Worm (Caenorhabditis elegans) whole organism, L3 larva: ENCODE data around the gene exh-1.
A peak's percentile ranks its signal among the peaks of the same experiment; 100 is the strongest.

Experiments used
- R02D3.7 ChIP-seq: fragments of 150-350 bp; optimal IDR thresholded peaks from 2 replicates; lab custom pipeline; 2014; ENCODE audit warnings: missing biosample characterization, missing genetic modification characterization
- ZK546.5 ChIP-seq: sonication (generic microtip); optimal IDR thresholded peaks from 2 replicates; lab custom pipeline; 2017; ENCODE audit warnings: missing biosample characterization, missing genetic modification characterization
- aly-2 ChIP-seq: fragments of 150-350 bp; optimal IDR thresholded peaks from 2 replicates; lab custom pipeline; 2014; ENCODE audit warnings: missing biosample characterization, missing genetic modification characterization
- ceh-16 ChIP-seq: sonication (generic microtip); optimal IDR thresholded peaks from 2 replicates; lab custom pipeline; 2017; ENCODE audit warnings: missing biosample characterization, missing genetic modification characterization
- ceh-82 ChIP-seq: fragments of 150-350 bp; optimal IDR thresholded peaks from 2 replicates; lab custom pipeline; 2014; ENCODE audit warnings: missing biosample characterization, missing genetic modification characterization
- ceh-9 ChIP-seq: sonication (generic microtip); optimal IDR thresholded peaks from 2 replicates; lab custom pipeline; 2018; ENCODE audit warnings: missing biosample characterization, missing genetic modification characterization
- egl-27 ChIP-seq: sonication (generic microtip); optimal IDR thresholded peaks from 4 replicates; lab custom pipeline; 2017; ENCODE audit warnings: missing biosample characterization, missing genetic modification reagents, missing genetic modification characterization
- egl-5 ChIP-seq: fragments of 150-350 bp; optimal IDR thresholded peaks from 2 replicates; lab custom pipeline; 2017; ENCODE audit warnings: missing biosample characterization, missing genetic modification reagents, missing genetic modification characterization, inconsistent platforms
- elt-1 ChIP-seq: fragments of 150-350 bp; optimal IDR thresholded peaks from 2 replicates; lab custom pipeline; 2014; ENCODE audit warnings: missing biosample characterization, missing genetic modification characterization
- elt-2 ChIP-seq: sonication (generic microtip); optimal IDR thresholded peaks from 2 replicates; lab custom pipeline; 2016; ENCODE audit warnings: missing genetic modification reagents, mild to moderate bottlenecking, missing genetic modification characterization, missing compliant biosample characterization
- elt-3 ChIP-seq, 3 experiments: fragments of 150-350 bp in 1 of 3; sonication (generic microtip) in 2 of 3; optimal IDR thresholded peaks; 2 replicates in 2 of 3; 4 replicates in 1 of 3; lab custom pipeline; 2014 to 2017; ENCODE audit warnings: missing biosample characterization in 3 of 3, missing genetic modification characterization in 3 of 3
- eor-1 ChIP-seq, 2 experiments: fragments of 150-350 bp; optimal IDR thresholded peaks; 2 replicates each; lab custom pipeline; 2014 to 2018; ENCODE audit warnings: missing biosample characterization in 2 of 2, missing genetic modification characterization in 2 of 2
- fkh-10 ChIP-seq: sonication (generic microtip); optimal IDR thresholded peaks from 2 replicates; lab custom pipeline; 2017; ENCODE audit warnings: missing biosample characterization, missing genetic modification reagents, missing genetic modification characterization
- fos-1 ChIP-seq: fragments of 150-350 bp; optimal IDR thresholded peaks from 2 replicates; lab custom pipeline; 2014; ENCODE audit warnings: missing biosample characterization, missing genetic modification characterization
- hmg-11 ChIP-seq: sonication (generic microtip); optimal IDR thresholded peaks from 2 replicates; lab custom pipeline; 2016; ENCODE audit warnings: missing genetic modification characterization, missing compliant biosample characterization
- lin-15B ChIP-seq: fragments of 150-350 bp; optimal IDR thresholded peaks from 2 replicates; lab custom pipeline; 2014; ENCODE audit warnings: missing biosample characterization, missing genetic modification characterization
- lsy-12 ChIP-seq: sonication (generic microtip); optimal IDR thresholded peaks from 2 replicates; lab custom pipeline; 2016; ENCODE audit warnings: mild to moderate bottlenecking, missing genetic modification characterization, missing compliant biosample characterization
- mml-1 ChIP-seq: fragments of 150-350 bp; sonication (generic microtip); optimal IDR thresholded peaks from 3 replicates; lab custom pipeline; 2014; ENCODE audit warnings: missing biosample characterization, missing genetic modification characterization
- nfya-1 ChIP-seq: sonication (generic microtip); optimal IDR thresholded peaks from 2 replicates; lab custom pipeline; 2017; ENCODE audit warnings: missing genetic modification characterization, mild to moderate bottlenecking, missing compliant biosample characterization, antibody characterized with exemption, moderate library complexity; ENCODE audit not compliant: insufficient read depth
- nhr-11 ChIP-seq: fragments of 150-350 bp; optimal IDR thresholded peaks from 2 replicates; lab custom pipeline; 2014; ENCODE audit warnings: missing biosample characterization, missing genetic modification characterization
- nhr-12 ChIP-seq: fragments of 150-350 bp; optimal IDR thresholded peaks from 2 replicates; lab custom pipeline; 2014; ENCODE audit warnings: missing biosample characterization, missing genetic modification characterization
- nhr-23 ChIP-seq: fragments of 150-350 bp; optimal IDR thresholded peaks from 2 replicates; lab custom pipeline; 2014; ENCODE audit warnings: missing biosample characterization, missing genetic modification reagents, missing genetic modification characterization
- nhr-237 ChIP-seq: fragments of 150-350 bp; optimal IDR thresholded peaks from 2 replicates; lab custom pipeline; 2014; ENCODE audit warnings: missing biosample characterization, missing genetic modification characterization
- nhr-28 ChIP-seq: fragments of 150-350 bp; optimal IDR thresholded peaks from 2 replicates; lab custom pipeline; 2014; ENCODE audit warnings: missing biosample characterization, missing genetic modification characterization
- nhr-43 ChIP-seq: sonication (generic microtip); optimal IDR thresholded peaks from 2 replicates; lab custom pipeline; 2016; ENCODE audit warnings: mild to moderate bottlenecking, missing genetic modification characterization, missing compliant biosample characterization; ENCODE audit not compliant: poor library complexity, severe bottlenecking
- nhr-67 ChIP-seq: fragments of 150-350 bp; optimal IDR thresholded peaks from 2 replicates; lab custom pipeline; 2014; ENCODE audit warnings: missing biosample characterization, missing genetic modification characterization
- nhr-76 ChIP-seq: fragments of 150-350 bp; sonication (generic microtip); optimal IDR thresholded peaks from 5 replicates; lab custom pipeline; 2014; ENCODE audit warnings: missing biosample characterization, missing genetic modification characterization
- nhr-77 ChIP-seq: fragments of 150-350 bp; optimal IDR thresholded peaks from 2 replicates; lab custom pipeline; 2014; ENCODE audit warnings: missing biosample characterization, missing genetic modification characterization
- pha-4 ChIP-seq: fragments of 150-350 bp; optimal IDR thresholded peaks from 2 replicates; lab custom pipeline; 2014; ENCODE audit warnings: missing biosample characterization, missing genetic modification reagents, missing genetic modification characterization
- sea-2 ChIP-seq: fragments of 150-350 bp; sonication (generic microtip); optimal IDR thresholded peaks from 4 replicates; lab custom pipeline; 2014; ENCODE audit warnings: missing biosample characterization, missing genetic modification reagents, missing genetic modification characterization
- skn-1 ChIP-seq: fragments of 150-350 bp; optimal IDR thresholded peaks from 2 replicates; lab custom pipeline; 2014; ENCODE audit warnings: missing biosample characterization, missing genetic modification characterization
- tbx-2 ChIP-seq: sonication (generic microtip); optimal IDR thresholded peaks from 2 replicates; lab custom pipeline; 2016; ENCODE audit warnings: mild to moderate bottlenecking, missing genetic modification characterization, missing compliant biosample characterization
- unc-39 ChIP-seq: sonication (generic microtip); optimal IDR thresholded peaks from 4 replicates; lab custom pipeline; 2017; ENCODE audit warnings: missing biosample characterization, missing genetic modification characterization
- unc-62 ChIP-seq: fragments of 150-350 bp; sonication (generic microtip); optimal IDR thresholded peaks from 4 replicates; lab custom pipeline; 2014; ENCODE audit warnings: missing biosample characterization, missing genetic modification reagents, missing genetic modification characterization
- ztf-4 ChIP-seq: fragments of 150-350 bp; optimal IDR thresholded peaks from 2 replicates; lab custom pipeline; 2014; ENCODE audit warnings: missing biosample characterization, missing genetic modification characterization

exh-1 gene

ce11 chrV:3156786-3157185 lies at the start of gene exh-1:
Gene exh-1 (plus strand): TSS chrV:3157086.
- TF ChIP-seq egl-5 (tag; lab: Kevin White, UChicago), result no peak
- no peak for TF ChIP-seq fos-1 (tag; lab: Kevin White, UChicago)
- no peak for TF ChIP-seq nhr-77
- no peak for TF ChIP-seq nfya-1 (tag; lab: Kevin White, UChicago)
- no peak for TF ChIP-seq nhr-237 (tag; lab: Kevin White, UChicago)
- no peak for TF ChIP-seq lin-15B (tag; lab: Kevin White, UChicago)
- TF ChIP-seq R02D3.7, result no peak
- TF ChIP-seq nhr-23 (tag; lab: Kevin White, UChicago), result no peak
- no peak for TF ChIP-seq ztf-4
- TF ChIP-seq tbx-2, result no peak
- TF ChIP-seq mml-1 (tag; lab: Kevin White, UChicago), result no peak
- TF ChIP-seq hmg-11 (tag; lab: Kevin White, UChicago), result no peak
- no peak for TF ChIP-seq aly-2 (tag; lab: Kevin White, UChicago)
- no peak for TF ChIP-seq nhr-76 (tag; lab: Kevin White, UChicago)
- no peak for TF ChIP-seq nhr-12 (tag; lab: Kevin White, UChicago)

- TF ChIP-seq nhr-11 (tag; lab: Kevin White, UChicago) (no peak), nhr-28 (tag; lab: Kevin White, UChicago) (no peak), nhr-67 (no peak), pha-4 (tag; lab: Kevin White, UChicago) (no peak), unc-62 (GFP tag; lab: Kevin White, UChicago) (no peak), nhr-43 (tag; lab: Kevin White, UChicago) (no peak), elt-3 (tag; optimal IDR thresholded peaks at IDR 0.05; lab: Kevin White, UChicago) (no peak), eor-1 (tag; optimal IDR thresholded peaks at IDR 0.05; lab: Kevin White, UChicago) (no peak), aly-2 (tag; lab: Kevin White, UChicago) (no peak)
Measured at ce11 chrV:3107450-3107849, 49.4 kb upstream of the exh-1 start, which contains the start of gene str-68. Gene str-68 (minus strand): TSS chrV:3107550.

- TF ChIP-seq elt-2 (peak; percentile 17), nhr-11 (tag; lab: Kevin White, UChicago) (no peak)
Measured at ce11 chrV:3112198-3112597, 44.7 kb upstream of the exh-1 start.

ce11 chrV:3113751-3114150 lies 43.1 kb upstream of the exh-1 start, which contains the start of gene Y73C8C.8:
Gene Y73C8C.8 (minus strand): TSS chrV:3113851.
- TF ChIP-seq nhr-77, result no peak
- no peak for TF ChIP-seq egl-27 (tag; lab: Kevin White, UChicago)
- no peak for TF ChIP-seq sea-2 (GFP tag; lab: Kevin White, UChicago)
- TF ChIP-seq elt-2, result no peak
- no peak for TF ChIP-seq tbx-2

- TF ChIP-seq elt-1 (tag; lab: Kevin White, UChicago) (no peak), ZK546.5 (tag; lab: Kevin White, UChicago) (no peak), lin-15B (tag; lab: Kevin White, UChicago) (no peak), nhr-28 (tag; lab: Kevin White, UChicago) (no peak), nhr-11 (tag; lab: Kevin White, UChicago) (no peak), ceh-16 (tag; lab: Kevin White, UChicago) (no peak), unc-39 (tag; lab: Kevin White, UChicago) (no peak), elt-3 (tag; optimal IDR thresholded peaks at IDR 0.05; lab: Kevin White, UChicago) (no peak), nfya-1 (tag; lab: Kevin White, UChicago) (no peak), skn-1 (tag; lab: Kevin White, UChicago) (no peak), pha-4 (tag; lab: Kevin White, UChicago) (no peak), ceh-9 (tag; lab: Kevin White, UChicago) (no peak), ztf-4 (no peak), ceh-82 (tag; lab: Kevin White, UChicago) (no peak), fkh-10 (GFP tag; lab: Kevin White, UChicago) (no peak), egl-5 (tag; lab: Kevin White, UChicago) (no peak), fos-1 (tag; lab: Kevin White, UChicago) (no peak), lsy-12 (no peak)
Measured at ce11 chrV:3114973-3115372, 41.9 kb upstream of the exh-1 start, which contains the start of gene Y73C8C.3. Gene Y73C8C.3 (plus strand): TSS chrV:3115273.
